Worm (Caenorhabditis elegans): ENCODE data around the gene mrpl-48.

mrpl-48 gene

DNA sequence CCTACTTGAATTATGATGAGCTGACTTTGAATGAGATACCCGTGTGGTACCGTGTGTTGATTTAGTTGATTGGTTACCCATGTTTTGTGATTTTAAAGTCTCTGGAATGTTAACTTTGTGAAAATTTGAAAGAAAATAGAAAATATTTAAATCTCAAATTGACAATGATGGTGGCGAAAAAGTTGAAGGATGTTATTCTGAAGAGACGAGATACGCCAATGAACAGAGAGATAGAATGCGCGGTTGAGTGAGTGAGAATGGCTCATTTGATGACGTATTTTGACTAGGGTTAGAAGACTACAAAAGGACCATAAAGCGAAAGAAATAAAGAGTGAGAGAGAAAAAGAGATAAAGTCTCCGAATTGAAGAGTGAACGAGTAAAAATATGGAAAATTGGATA lies 23.1 kb upstream of the mrpl-48 start, which contains the start of gene glb-6:
Gene glb-6 (minus strand): TSS at position 101 of the 400 bp plus-strand sequence.
- peak; percentile 39 for TF ChIP-seq lin-14 (GFP tag; optimal IDR thresholded peaks at IDR 0.05)
- no peak for TF ChIP-seq egl-13 (tag; optimal IDR thresholded peaks at IDR 0.05)
- peak; percentile 16 for TF ChIP-seq fkh-10 (GFP tag; optimal IDR thresholded peaks at IDR 0.05)
- no peak for TF ChIP-seq rnt-1 (tag; optimal IDR thresholded peaks at IDR 0.05)
- no peak for TF ChIP-seq C16A3.4 (tag; optimal IDR thresholded peaks at IDR 0.05)

DNA sequence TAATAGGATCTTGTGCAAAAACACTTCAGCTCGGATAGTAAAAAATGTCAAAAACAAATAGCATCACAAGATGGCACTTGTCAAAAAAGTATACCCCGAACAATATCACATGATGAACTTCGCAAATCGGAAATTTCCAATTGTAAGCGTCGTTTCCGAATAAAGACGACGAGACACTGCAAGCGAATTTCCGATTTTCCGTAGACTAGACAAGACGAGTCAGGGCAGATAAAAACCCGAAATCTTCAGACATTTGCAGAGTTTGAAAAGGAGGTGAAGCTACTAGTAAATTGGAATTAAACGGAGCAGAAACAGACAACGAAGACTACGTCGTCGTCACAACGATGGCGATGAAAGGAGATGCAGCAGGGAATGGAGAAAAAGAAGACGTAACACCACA lies 21.8 kb upstream of the mrpl-48 start:
- TF ChIP-seq dpl-1 (GFP tag; optimal IDR thresholded peaks at IDR 0.05) (no peak), vab-15 (tag; optimal IDR thresholded peaks at IDR 0.05) (no peak), unc-130 (tag; optimal IDR thresholded peaks at IDR 0.05) (no peak), nhr-76 (tag; optimal IDR thresholded peaks at IDR 0.05) (no peak), nhr-71 (tag; optimal IDR thresholded peaks at IDR 0.05) (peak; percentile 8), ces-1 (GFP tag; optimal IDR thresholded peaks at IDR 0.05) (no peak), fkh-10 (GFP tag; optimal IDR thresholded peaks at IDR 0.05) (peak; percentile 90), dsc-1 (tag; optimal IDR thresholded peaks at IDR 0.05) (no peak), fkh-8 (tag; optimal IDR thresholded peaks at IDR 0.05) (peak; percentile 29), lin-14 (GFP tag; optimal IDR thresholded peaks at IDR 0.05) (peak; percentile 60), efl-1 (optimal IDR thresholded peaks at IDR 0.05) (no peak), efl-1 (GFP tag; optimal IDR thresholded peaks at IDR 0.05 in 1 of 2) (no peak), xbp-1 (tag; optimal IDR thresholded peaks at IDR 0.05) (no peak), Y116A8C.19 (tag; optimal IDR thresholded peaks at IDR 0.05; ENCODE audit: borderline replicate concordance) (no peak), pqm-1 (tag; optimal IDR thresholded peaks at IDR 0.05) (no peak), lir-3 (tag; optimal IDR thresholded peaks at IDR 0.05; ENCODE audit: poor library complexity) (no peak), ztf-4 (tag; optimal IDR thresholded peaks at IDR 0.05) (no peak), blmp-1 (tag; optimal IDR thresholded peaks at IDR 0.05) (no peak), efl-3 (GFP tag; optimal IDR thresholded peaks at IDR 0.05) (no peak), skn-1 (tag; optimal IDR thresholded peaks at IDR 0.05) (no peak), pag-3 (tag; optimal IDR thresholded peaks at IDR 0.05; ENCODE audit: borderline replicate concordance, insufficient read depth) (no peak), egl-13 (tag; optimal IDR thresholded peaks at IDR 0.05) (peak; percentile 19), nhr-84 (tag; optimal IDR thresholded peaks at IDR 0.05) (no peak), alr-1 (tag; optimal IDR thresholded peaks at IDR 0.05; ENCODE audit: borderline replicate concordance) (no peak), tlp-1 (tag; optimal IDR thresholded peaks at IDR 0.05) (no peak)

DNA sequence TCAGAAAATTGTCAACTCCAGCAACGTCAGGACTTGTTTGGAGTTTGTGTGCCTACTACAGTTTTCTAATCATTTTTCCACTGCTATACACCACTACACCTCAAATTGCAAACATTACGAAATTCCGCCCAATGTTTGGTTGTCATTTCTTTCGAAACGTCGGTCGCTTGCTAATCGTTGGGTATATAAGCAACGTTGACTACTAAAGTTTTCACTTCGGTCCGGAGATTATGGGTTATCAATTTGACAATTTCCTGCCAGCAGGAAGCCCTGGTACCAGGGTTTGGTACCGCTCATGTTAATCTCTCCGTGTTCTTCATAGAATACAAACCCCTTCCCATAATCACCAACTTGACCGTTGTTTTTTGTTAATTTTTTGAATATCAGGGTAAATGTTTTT lies 17.5 kb upstream of the mrpl-48 start:
- TF ChIP-seq lsy-2 (tag; optimal IDR thresholded peaks at IDR 0.05) (peak in 1 of 2 experiments; percentile 36), ama-1 (optimal IDR thresholded peaks at IDR 0.05) (no peak), dsc-1 (tag; optimal IDR thresholded peaks at IDR 0.05) (no peak), nhr-90 (tag; optimal IDR thresholded peaks at IDR 0.05; ENCODE audit: poor library complexity) (peak; percentile 55), nhr-85 (tag) (no peak), xbp-1 (tag; optimal IDR thresholded peaks at IDR 0.05) (peak; percentile 26), lin-35 (GFP tag; optimal IDR thresholded peaks at IDR 0.05) (peak in 1 of 2 experiments; percentile 67), fos-1 (tag; optimal IDR thresholded peaks at IDR 0.05) (no peak), swsn-7 (tag; optimal IDR thresholded peaks at IDR 0.05) (peak; percentile 7), hpl-2 (GFP tag; optimal IDR thresholded peaks at IDR 0.05) (peak; percentile 54), sptf-1 (tag; optimal IDR thresholded peaks at IDR 0.05) (no peak), tbx-2 (tag; optimal IDR thresholded peaks at IDR 0.05) (peak; percentile 20), skn-1 (tag; optimal IDR thresholded peaks at IDR 0.05) (peak; percentile 82), elt-2 (tag; optimal IDR thresholded peaks at IDR 0.05) (peak; percentile 87), lin-14 (GFP tag; optimal IDR thresholded peaks at IDR 0.05) (peak; percentile 12), blmp-1 (tag; optimal IDR thresholded peaks at IDR 0.05) (no peak), nhr-71 (tag; optimal IDR thresholded peaks at IDR 0.05) (peak; percentile 40), unc-62 (GFP tag; optimal IDR thresholded peaks at IDR 0.05) (no peak), pag-3 (tag; optimal IDR thresholded peaks at IDR 0.05; ENCODE audit: borderline replicate concordance, insufficient read depth) (no peak), jun-1 (tag; optimal IDR thresholded peaks at IDR 0.05) (peak; percentile 41), vab-15 (tag; optimal IDR thresholded peaks at IDR 0.05) (no peak), nhr-11 (tag; optimal IDR thresholded peaks at IDR 0.05) (no peak), efl-1 (optimal IDR thresholded peaks at IDR 0.05) (peak; percentile 20 to 26), efl-1 (GFP tag; optimal IDR thresholded peaks at IDR 0.05 in 1 of 2) (peak in 1 of 2 experiments; percentile 50), ceh-82 (tag; optimal IDR thresholded peaks at IDR 0.05) (peak in 1 of 3 experiments; percentile 39), irx-1 (tag; optimal IDR thresholded peaks at IDR 0.05) (no peak), rnt-1 (tag; optimal IDR thresholded peaks at IDR 0.05) (peak; percentile 14), mef-2 (tag; optimal IDR thresholded peaks at IDR 0.05) (no peak), pqm-1 (tag; optimal IDR thresholded peaks at IDR 0.05) (peak; percentile 63), ceh-8 (GFP tag; optimal IDR thresholded peaks at IDR 0.05) (no peak), nhr-77 (tag; optimal IDR thresholded peaks at IDR 0.05) (peak; percentile 53), nhr-20 (tag; optimal IDR thresholded peaks at IDR 0.05) (peak; percentile 53), snpc-4 (tag; optimal IDR thresholded peaks at IDR 0.05) (peak; percentile 97)
